Fruit fly (Drosophila melanogaster) whole organism, embryonic: ENCODE results near the gene CG13113.

Source experiments
- Adf1 ChIP-seq: fragments of 200-800 bp; sonication (Bioruptor generic); IDR thresholded peaks from 2 replicates; pipeline ENCODE4 v1.3.6; 2022; ENCODE audit warnings: missing biosample characterization, missing genetic modification characterization
- Atf-2 ChIP-seq: fragments of 200-800 bp; sonication (Bioruptor generic); optimal IDR thresholded peaks from 2 replicates; lab custom pipeline; 2016; ENCODE audit warnings: missing biosample characterization, missing genetic modification characterization
- Atf6 ChIP-seq: fragments of 200-800 bp; sonication (Bioruptor generic); IDR thresholded peaks from 2 replicates; pipeline ENCODE4 v1.3.6; 2022; ENCODE audit warnings: missing biosample characterization, missing genetic modification characterization
- CG10565 ChIP-seq: fragments of 200-800 bp; sonication (Bioruptor generic); optimal IDR thresholded peaks from 3 replicates; lab custom pipeline; 2016; ENCODE audit warnings: missing biosample characterization, mild to moderate bottlenecking, missing genetic modification characterization
- CG11560 ChIP-seq: fragments of 200-800 bp; sonication (Bioruptor generic); IDR thresholded peaks from 3 replicates; pipeline ENCODE4 v1.3.6; 2022; ENCODE audit warnings: missing biosample characterization, missing genetic modification characterization
- CG11696 ChIP-seq: fragments of 200-800 bp; sonication (Bioruptor generic); IDR thresholded peaks from 2 replicates; pipeline ENCODE4 v1.3.6; 2022; ENCODE audit warnings: missing biosample characterization, missing genetic modification characterization
- CG15479 ChIP-seq: fragments of 200-800 bp; sonication (Bioruptor generic); optimal IDR thresholded peaks from 3 replicates; lab custom pipeline; 2019; ENCODE audit warnings: missing biosample characterization, mild to moderate bottlenecking, missing genetic modification characterization, moderate library complexity
- CG1602 ChIP-seq: fragments of 200-800 bp; sonication (Bioruptor generic); optimal IDR thresholded peaks from 3 replicates; lab custom pipeline; 2016; ENCODE audit warnings: missing biosample characterization, missing genetic modification characterization
- CG16779 ChIP-seq: fragments of 200-800 bp; sonication (Bioruptor generic); IDR thresholded peaks from 2 replicates; pipeline ENCODE4 v1.3.6; 2022; ENCODE audit warnings: missing biosample characterization, missing genetic modification characterization
- CG17385 ChIP-seq: fragments of 200-800 bp; sonication (Bioruptor generic); optimal IDR thresholded peaks from 3 replicates; lab custom pipeline; 2018; ENCODE audit warnings: missing biosample characterization, mild to moderate bottlenecking, missing genetic modification characterization
- CG2116 ChIP-seq: fragments of 200-800 bp; sonication (Bioruptor generic); optimal IDR thresholded peaks from 3 replicates; lab custom pipeline; 2018; ENCODE audit warnings: missing biosample characterization, mild to moderate bottlenecking, missing genetic modification characterization
- CG2202 ChIP-seq: fragments of 200-800 bp; sonication (Bioruptor generic); optimal IDR thresholded peaks from 2 replicates; lab custom pipeline; 2018; ENCODE audit warnings: missing biosample characterization, mild to moderate bottlenecking, missing genetic modification characterization
- CG30403 ChIP-seq: fragments of 200-800 bp; sonication (Bioruptor generic); optimal IDR thresholded peaks from 3 replicates; lab custom pipeline; 2016; ENCODE audit warnings: missing biosample characterization, missing genetic modification characterization
- CG31224 ChIP-seq: fragments of 200-800 bp; sonication (Bioruptor generic); IDR thresholded peaks from 2 replicates; pipeline ENCODE4 v1.3.6; 2022; ENCODE audit warnings: missing biosample characterization, missing genetic modification characterization
- CG4404 ChIP-seq: fragments of 200-800 bp; sonication (Bioruptor generic); IDR thresholded peaks from 2 replicates; pipeline ENCODE4 v1.3.6; 2022; ENCODE audit warnings: missing biosample characterization, missing genetic modification characterization
- CG4617 ChIP-seq: fragments of 200-800 bp; sonication (Bioruptor generic); optimal IDR thresholded peaks from 3 replicates; lab custom pipeline; 2016; ENCODE audit warnings: missing biosample characterization, missing genetic modification characterization, borderline replicate concordance
- CG8944 ChIP-seq: fragments of 200-800 bp; sonication (Bioruptor generic); optimal IDR thresholded peaks from 3 replicates; lab custom pipeline; 2016; ENCODE audit warnings: missing biosample characterization, missing genetic modification characterization
- Chrac-16 ChIP-seq: fragments of 200-800 bp; sonication (Bioruptor generic); optimal IDR thresholded peaks from 3 replicates; lab custom pipeline; 2016; ENCODE audit warnings: missing biosample characterization, missing genetic modification characterization
- Dfd ChIP-seq, 2 experiments: fragments of >200 bp; optimal IDR thresholded peaks; 2 replicates each; lab custom pipeline; 2017; ENCODE audit warnings: missing biosample characterization in 2 of 2, missing genetic modification characterization in 2 of 2
- Dip2 ChIP-seq: fragments of 200-800 bp; sonication (Bioruptor generic); IDR thresholded peaks from 2 replicates; pipeline ENCODE4 v1.3.6; 2022; ENCODE audit warnings: missing biosample characterization, missing genetic modification characterization
- Dip3 ChIP-seq: fragments of 200-800 bp; sonication (Bioruptor generic); optimal IDR thresholded peaks from 3 replicates; lab custom pipeline; 2016; ENCODE audit warnings: missing biosample characterization, missing genetic modification characterization
- Doc2 ChIP-seq: fragments of 200-800 bp; sonication (Bioruptor generic); IDR thresholded peaks from 2 replicates; pipeline ENCODE4 v1.3.6; 2022; ENCODE audit warnings: missing biosample characterization, missing genetic modification characterization
- Fer2 ChIP-seq: fragments of 200-800 bp; sonication (Bioruptor generic); optimal IDR thresholded peaks from 2 replicates; lab custom pipeline; 2018; ENCODE audit warnings: missing biosample characterization, mild to moderate bottlenecking, missing genetic modification characterization, moderate library complexity
- Gsc ChIP-seq: fragments of 200-800 bp; sonication (Bioruptor generic); IDR thresholded peaks from 2 replicates; pipeline ENCODE4 v1.3.6; 2022; ENCODE audit warnings: missing biosample characterization, missing genetic modification characterization
- Hr3 ChIP-seq: fragments of 200-800 bp; sonication (Bioruptor generic); optimal IDR thresholded peaks from 3 replicates; lab custom pipeline; 2016; ENCODE audit warnings: missing biosample characterization, missing genetic modification characterization
- NC2β ChIP-seq: fragments of 200-800 bp; sonication (Bioruptor generic); optimal IDR thresholded peaks from 2 replicates; lab custom pipeline; 2016; ENCODE audit warnings: missing biosample characterization, missing genetic modification characterization
- YL-1 ChIP-seq: fragments of 200-800 bp; sonication (Bioruptor generic); optimal IDR thresholded peaks from 3 replicates; lab custom pipeline; 2017; ENCODE audit warnings: missing biosample characterization, mild to moderate bottlenecking, missing genetic modification characterization
- az2 ChIP-seq: fragments of 200-800 bp; sonication (Bioruptor generic); optimal IDR thresholded peaks from 3 replicates; lab custom pipeline; 2016; ENCODE audit warnings: missing biosample characterization, missing genetic modification characterization
- btn ChIP-seq: fragments of 200-800 bp; sonication (Bioruptor generic); optimal IDR thresholded peaks from 2 replicates; lab custom pipeline; 2016; ENCODE audit warnings: missing biosample characterization, missing genetic modification characterization
- cg ChIP-seq: fragments of 200-800 bp; sonication (Bioruptor generic); optimal IDR thresholded peaks from 3 replicates; lab custom pipeline; 2019; ENCODE audit warnings: missing biosample characterization, mild to moderate bottlenecking, missing genetic modification characterization, moderate library complexity
- chif ChIP-seq, 2 experiments: fragments of 200-800 bp; sonication (Bioruptor generic); optimal IDR thresholded peaks; 3 replicates each; lab custom pipeline; 2016; ENCODE audit warnings: missing biosample characterization in 2 of 2, missing genetic modification characterization in 2 of 2
- crol ChIP-seq: fragments of 200-800 bp; sonication (Bioruptor generic); IDR thresholded peaks from 2 replicates; pipeline ENCODE4 v1.3.6; 2022; ENCODE audit warnings: missing biosample characterization, missing genetic modification characterization
- dan ChIP-seq: fragments of 200-800 bp; sonication (Bioruptor generic); IDR thresholded peaks from 2 replicates; pipeline ENCODE4 v1.3.6; 2022; ENCODE audit warnings: missing biosample characterization, missing genetic modification characterization
- exex ChIP-seq: fragments of 200-800 bp; sonication (Bioruptor generic); optimal IDR thresholded peaks from 4 replicates; lab custom pipeline; 2018; ENCODE audit warnings: missing biosample characterization, mild to moderate bottlenecking, missing genetic modification characterization, moderate library complexity
- fu2 ChIP-seq: fragments of 200-800 bp; sonication (Bioruptor generic); optimal IDR thresholded peaks from 2 replicates; lab custom pipeline; 2016; ENCODE audit warnings: missing biosample characterization, missing genetic modification characterization
- lab ChIP-seq: fragments of 200-800 bp; sonication (Bioruptor generic); optimal IDR thresholded peaks from 3 replicates; lab custom pipeline; 2017; ENCODE audit warnings: missing biosample characterization, missing genetic modification characterization, mild to moderate bottlenecking, moderate library complexity, missing genetic modification reagents
- lilli ChIP-seq: fragments of 200-800 bp; sonication (Bioruptor generic); optimal IDR thresholded peaks from 3 replicates; lab custom pipeline; 2016; ENCODE audit warnings: missing biosample characterization, missing genetic modification characterization
- nerfin-2 ChIP-seq: fragments of 200-800 bp; sonication (Bioruptor generic); IDR thresholded peaks from 2 replicates; pipeline ENCODE4 v1.3.6; 2022; ENCODE audit warnings: missing biosample characterization, missing genetic modification characterization; ENCODE audit not compliant: partially characterized antibody
- org-1 ChIP-seq: fragments of 200-800 bp; sonication (Bioruptor generic); optimal IDR thresholded peaks from 2 replicates; lab custom pipeline; 2017; ENCODE audit warnings: missing biosample characterization, missing genetic modification characterization
- pb ChIP-seq: fragments of 200-800 bp; sonication (Bioruptor generic); optimal IDR thresholded peaks from 3 replicates; lab custom pipeline; 2016; ENCODE audit warnings: missing biosample characterization, missing genetic modification characterization
- prd ChIP-seq, 3 experiments: fragments of >200 bp in 2 of 3; fragments of 200-800 bp in 1 of 3; sonication (Bioruptor generic) in 1 of 3; optimal IDR thresholded peaks in 2 of 3; IDR thresholded peaks in 1 of 3; 2 replicates in 2 of 3; 3 replicates in 1 of 3; pipeline versions ENCODE4 v1.3.6 to Lab custom; 2017 to 2022; ENCODE audit warnings: missing biosample characterization in 1 of 3, missing genetic modification characterization in 1 of 3
- repo ChIP-seq: fragments of 200-800 bp; sonication (Bioruptor generic); optimal IDR thresholded peaks from 2 replicates; lab custom pipeline; 2016; ENCODE audit warnings: missing biosample characterization, missing genetic modification characterization
- sc ChIP-seq, 3 experiments: fragments of >200 bp in 2 of 3; fragments of 200-800 bp in 1 of 3; sonication (Bioruptor generic) in 1 of 3; optimal IDR thresholded peaks; 2 replicates in 2 of 3; 3 replicates in 1 of 3; lab custom pipeline; 2017; ENCODE audit warnings: mild to moderate bottlenecking in 1 of 3, missing biosample characterization in 1 of 3, missing genetic modification characterization in 1 of 3, missing genetic modification reagents in 1 of 3
- seq ChIP-seq: fragments of 200-800 bp; sonication (Bioruptor generic); IDR thresholded peaks from 2 replicates; pipeline ENCODE4 v1.3.6; 2022; ENCODE audit warnings: missing biosample characterization, missing genetic modification characterization
- sob ChIP-seq: fragments of 200-800 bp; sonication (Bioruptor generic); IDR thresholded peaks from 2 replicates; pipeline ENCODE4 v1.3.6; 2022; ENCODE audit warnings: missing biosample characterization, missing genetic modification characterization
- sqz ChIP-seq: fragments of 200-800 bp; sonication (Bioruptor generic); optimal IDR thresholded peaks from 3 replicates; lab custom pipeline; 2018; ENCODE audit warnings: missing biosample characterization, mild to moderate bottlenecking, missing genetic modification characterization
- trh ChIP-seq: fragments of 200-800 bp; sonication (Bioruptor generic); optimal IDR thresholded peaks from 2 replicates; lab custom pipeline; 2016; ENCODE audit warnings: missing biosample characterization, missing genetic modification characterization
- ttk ChIP-seq: fragments of 200-800 bp; sonication (Bioruptor generic); IDR thresholded peaks from 2 replicates; pipeline ENCODE4 v2.1.2; 2022; ENCODE audit warnings: missing biosample characterization, missing genetic modification characterization

CG13113 gene

DNA sequence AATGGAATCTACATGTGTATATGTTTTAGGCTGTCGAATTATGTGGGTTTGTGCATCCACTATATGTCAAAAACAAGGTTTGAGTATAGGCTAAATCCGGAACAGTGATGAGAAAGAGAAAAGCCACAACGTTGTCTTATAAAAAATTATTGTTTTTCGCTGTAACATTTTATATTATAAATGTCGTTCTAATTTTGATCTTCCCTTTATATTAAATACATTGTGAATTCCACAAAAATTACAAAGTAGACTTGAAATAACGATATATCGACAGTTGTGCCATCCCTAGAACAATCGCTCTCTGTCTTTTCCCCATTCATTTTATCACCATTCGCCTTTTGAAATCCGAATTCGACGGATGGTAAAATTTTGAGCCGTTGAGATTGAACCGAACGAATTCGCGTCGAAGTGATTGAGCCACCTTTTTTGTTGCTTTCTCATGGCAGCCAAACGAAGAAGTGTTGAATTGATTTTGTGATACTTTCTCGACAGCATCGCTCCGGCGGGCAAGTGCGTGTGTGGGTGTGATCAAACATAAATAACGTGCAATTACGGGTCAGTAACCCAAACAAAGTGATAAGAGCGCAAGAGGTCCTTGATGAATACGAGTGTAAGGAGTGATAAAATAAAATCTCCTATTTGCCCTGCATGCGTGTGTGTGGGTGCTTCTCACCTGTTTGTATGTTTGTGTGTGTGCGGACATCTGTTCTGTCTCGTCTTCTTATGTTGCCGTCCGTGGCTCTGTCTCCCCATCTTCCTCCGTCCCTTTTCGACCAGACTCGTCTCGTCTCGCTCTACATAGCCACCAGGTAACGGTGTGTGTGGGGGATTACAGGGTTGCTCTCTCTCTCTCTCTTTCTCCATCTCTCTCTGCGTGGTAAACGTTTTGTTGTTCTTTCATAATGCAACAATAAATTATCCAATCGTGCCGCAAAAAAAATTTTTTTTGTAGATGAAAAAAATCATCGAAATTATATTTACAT, 22.8 kb upstream of the CG13113 start, which contains the start of gene Oatp30B (continued):
- TF ChIP-seq seq, result peak; percentile 94
- TF ChIP-seq lilli, result peak; percentile 98
- TF ChIP-seq cg, result peak; percentile 89
- TF ChIP-seq chif (GFP tag; optimal IDR thresholded peaks at IDR 0.05; lab: Kevin White, UChicago), result peak; percentile 93 to 98
- TF ChIP-seq CG31224 (GFP tag; lab: Robert Waterston, UW), result peak; percentile 93
- peak; percentile 92 for TF ChIP-seq NC2β (GFP tag; lab: Kevin White, UChicago)
- peak; percentile 71 for TF ChIP-seq CG15479 (GFP tag; lab: Kevin White, UChicago)
- peak; percentile 87 for TF ChIP-seq nerfin-2 (GFP tag; lab: Robert Waterston, UW)
- peak; percentile 97 for TF ChIP-seq Chrac-16 (GFP tag; lab: Kevin White, UChicago)
- peak; percentile 93 for TF ChIP-seq CG2116 (GFP tag; lab: Kevin White, UChicago)
- TF ChIP-seq sc (optimal IDR thresholded peaks at IDR 0.05; lab: Kevin White, UChicago), result no peak
- TF ChIP-seq sc (GFP tag; optimal IDR thresholded peaks at IDR 0.05; lab: Kevin White, UChicago), result peak; percentile 86
- TF ChIP-seq Hr3 (GFP tag; lab: Kevin White, UChicago), result peak; percentile 98
- TF ChIP-seq CG8944, result peak; percentile 96
- peak; percentile 94 for TF ChIP-seq fu2 (GFP tag; lab: Kevin White, UChicago)
- TF ChIP-seq sqz (GFP tag; lab: Kevin White, UChicago), result peak; percentile 79
- peak; percentile 79 for TF ChIP-seq Adf1
- peak; percentile 71 for TF ChIP-seq Doc2 (GFP tag; lab: Robert Waterston, UW)
- peak; percentile 98 for TF ChIP-seq CG4404
- TF ChIP-seq CG4617 (GFP tag; lab: Kevin White, UChicago), result peak; percentile 92
- peak; percentile 89 for TF ChIP-seq Atf-2 (GFP tag; lab: Kevin White, UChicago)
- TF ChIP-seq btn (GFP tag; lab: Kevin White, UChicago), result peak; percentile 82
- peak; percentile 67 for TF ChIP-seq crol (GFP tag; lab: Robert Waterston, UW)
- TF ChIP-seq Dip2 (GFP tag; lab: Robert Waterston, UW), result no peak
- TF ChIP-seq CG1602, result peak; percentile 98
- peak; percentile 88 for TF ChIP-seq CG17385
- no peak for TF ChIP-seq prd (optimal IDR thresholded peaks at IDR 0.05; lab: Kevin White, UChicago)
- peak; percentile 99 for TF ChIP-seq prd (GFP tag; IDR thresholded peaks at IDR 0.05; lab: Robert Waterston, UW)
- TF ChIP-seq dan (GFP tag; lab: Robert Waterston, UW), result no peak
- TF ChIP-seq org-1, result peak; percentile 82
- TF ChIP-seq ttk, result peak; percentile 95
- TF ChIP-seq Dip3 (GFP tag; lab: Kevin White, UChicago), result peak; percentile 94
- TF ChIP-seq YL-1 (GFP tag; lab: Kevin White, UChicago), result peak; percentile 60
- no peak; the same call in 1 of the 2 replicates for TF ChIP-seq Gsc (GFP tag; lab: Robert Waterston, UW)
- peak; percentile 98 for TF ChIP-seq lab (GFP tag; lab: Kevin White, UChicago)
- peak; percentile 89 for TF ChIP-seq pb (GFP tag; lab: Kevin White, UChicago)
- peak; percentile 99 for TF ChIP-seq sob
- TF ChIP-seq Atf6 (GFP tag; lab: Robert Waterston, UW), result peak; percentile 97
- TF ChIP-seq exex (tag; lab: Kevin White, UChicago), result peak; percentile 86
- peak; percentile 89; the same call in 2 of the 3 replicates for TF ChIP-seq CG11560
- peak; percentile 97 for TF ChIP-seq az2
- TF ChIP-seq CG30403 (GFP tag; lab: Kevin White, UChicago), result peak; percentile 98
- TF ChIP-seq Dfd (GFP tag; optimal IDR thresholded peaks at IDR 0.05; lab: Kevin White, UChicago), result no peak
- TF ChIP-seq trh (GFP tag; lab: Kevin White, UChicago), result peak; percentile 95
- TF ChIP-seq CG2202 (tag; lab: Kevin White, UChicago), result peak; percentile 93
- TF ChIP-seq Fer2 (tag; lab: Kevin White, UChicago), result peak; percentile 96
- peak; percentile 92 for TF ChIP-seq repo (GFP tag; lab: Kevin White, UChicago)
- peak; percentile 79 for TF ChIP-seq CG10565 (GFP tag; lab: Kevin White, UChicago)
- TF ChIP-seq CG16779, result peak; percentile 96
- peak; percentile 90 for TF ChIP-seq CG11696 (GFP tag; lab: Robert Waterston, UW)
